Fruit fly (Drosophila melanogaster) S2 (cell line): ENCODE data around the gene CG17234.

Experiments used
- CG8478 ChIP-seq: fragments of >200 bp; optimal IDR thresholded peaks from 2 replicates; lab custom pipeline; 2018
- CTCF ChIP-seq, 2 experiments: fragments of >200 bp; optimal IDR thresholded peaks; 2 replicates each; lab custom pipeline; 2018

dm6 chr2L:2206066-2206465 is 46.8 kb upstream of the CG17234 start, which contains the start of gene CG31668:
- TF ChIP-seq CTCF (optimal IDR thresholded peaks at IDR 0.05; lab: Kevin White, UChicago) (no peak), CG8478 (lab: Kevin White, UChicago) (no peak)
